Fruit fly (Drosophila melanogaster) whole organism, pupa: ENCODE data around the gene CG14983.

Experiments
- CG17806 ChIP-seq: fragments of 200-800 bp; sonication (Bioruptor generic); optimal IDR thresholded peaks from 2 replicates; lab custom pipeline; 2018; ENCODE audit warnings: missing biosample characterization, mild to moderate bottlenecking, missing genetic modification characterization, moderate library complexity
- CG8159 ChIP-seq: fragments of 200-800 bp; sonication (Bioruptor generic); optimal IDR thresholded peaks from 3 replicates; lab custom pipeline; 2018; ENCODE audit warnings: missing biosample characterization, mild to moderate bottlenecking, missing genetic modification characterization, moderate library complexity
- EcR ChIP-seq: fragments of 200-800 bp; sonication (Bioruptor generic); optimal IDR thresholded peaks from 3 replicates; lab custom pipeline; 2019; ENCODE audit warnings: missing biosample characterization, missing genetic modification characterization, mild to moderate bottlenecking, moderate library complexity, missing genetic modification reagents
- Ets98B ChIP-seq: fragments of 200-800 bp; sonication (Bioruptor generic); IDR thresholded peaks from 2 replicates; pipeline ENCODE4 v1.3.6; 2022; ENCODE audit warnings: missing biosample characterization, missing genetic modification characterization
- gl ChIP-seq: fragments of 200-800 bp; sonication (Bioruptor generic); optimal IDR thresholded peaks from 2 replicates; lab custom pipeline; 2018; ENCODE audit warnings: missing biosample characterization, mild to moderate bottlenecking, missing genetic modification characterization

DNA sequence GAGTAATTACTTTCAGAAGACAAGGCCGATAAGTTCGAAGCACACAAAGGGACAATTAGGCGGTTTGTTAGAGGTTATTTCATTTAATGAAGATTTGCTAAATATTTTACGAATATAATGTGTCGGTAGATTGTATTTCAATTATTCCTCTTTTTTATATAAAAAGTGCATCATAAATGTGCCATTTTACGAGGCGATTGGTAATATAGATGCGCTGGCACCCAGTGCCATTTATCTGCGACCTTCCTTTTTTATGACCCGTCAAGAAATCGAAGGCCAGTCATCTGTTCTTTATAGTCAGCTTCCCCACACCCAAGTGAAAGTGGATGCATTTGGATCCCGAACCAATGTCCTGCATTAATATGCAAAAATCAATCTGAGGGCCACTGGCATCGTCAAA lies 21.6 kb downstream of the CG14983 start:
- TF ChIP-seq gl (tag; lab: Kevin White, UChicago) (no peak), CG8159 (no peak), CG17806 (no peak), EcR (GFP tag; lab: Kevin White, UChicago) (no peak), Ets98B (no peak)
